Worm (Caenorhabditis elegans) whole organism, early embryonic: ENCODE measurements around the gene srd-29.

Source experiments
- B0310.2 ChIP-seq: sonication (generic microtip); optimal IDR thresholded peaks from 2 replicates; lab custom pipeline; 2016; ENCODE audit warnings: mild to moderate bottlenecking, missing genetic modification characterization, missing compliant biosample characterization
- F13C5.2 ChIP-seq: sonication (generic microtip); optimal IDR thresholded peaks from 2 replicates; lab custom pipeline; 2017; ENCODE audit warnings: mild to moderate bottlenecking, missing genetic modification characterization, inconsistent platforms, missing compliant biosample characterization
- aly-1 ChIP-seq: sonication (generic microtip); optimal IDR thresholded peaks from 2 replicates; lab custom pipeline; 2016; ENCODE audit warnings: missing genetic modification characterization, missing compliant biosample characterization
- ama-1 ChIP-seq: fragments of 150-350 bp; optimal IDR thresholded peaks from 2 replicates; lab custom pipeline; 2014
- ceh-13 ChIP-seq: fragments of 200-800 bp; sonication (Bioruptor generic); optimal IDR thresholded peaks from 2 replicates; lab custom pipeline; 2018; ENCODE audit warnings: mild to moderate bottlenecking, missing genetic modification characterization, missing compliant biosample characterization
- ceh-36 ChIP-seq: sonication (generic microtip); optimal IDR thresholded peaks from 2 replicates; lab custom pipeline; 2016; ENCODE audit warnings: missing genetic modification characterization, inconsistent platforms, missing compliant biosample characterization
- ets-7 ChIP-seq: sonication (generic microtip); optimal IDR thresholded peaks from 2 replicates; lab custom pipeline; 2016; ENCODE audit warnings: missing genotype, missing genetic modification characterization, missing compliant biosample characterization
- flt-1 ChIP-seq: fragments of 200-800 bp; sonication (Bioruptor generic); IDR thresholded peaks from 2 replicates; pipeline ENCODE4 v1.3.6; 2022; ENCODE audit warnings: missing genetic modification characterization, missing compliant biosample characterization
- hmbx-1 ChIP-seq: sonication (generic microtip); optimal IDR thresholded peaks from 2 replicates; lab custom pipeline; 2016; ENCODE audit warnings: mild to moderate bottlenecking, missing genetic modification characterization, missing compliant biosample characterization
- hmg-4 ChIP-seq: fragments of 200-800 bp; sonication (Bioruptor generic); optimal IDR thresholded peaks from 2 replicates; lab custom pipeline; 2018; ENCODE audit warnings: mild to moderate bottlenecking, missing genetic modification characterization, missing compliant biosample characterization
- hnd-1 ChIP-seq: sonication (generic microtip); optimal IDR thresholded peaks from 2 replicates; lab custom pipeline; 2016; ENCODE audit warnings: missing genetic modification characterization, missing compliant biosample characterization
- pes-1 ChIP-seq: fragments of 200-800 bp; sonication (Bioruptor generic); IDR thresholded peaks from 2 replicates; pipeline ENCODE4 v1.3.6; 2022; ENCODE audit warnings: missing genetic modification reagents, missing genetic modification characterization, missing compliant biosample characterization
- scrt-1 ChIP-seq: fragments of 200-800 bp; sonication (Bioruptor generic); IDR thresholded peaks from 2 replicates; pipeline ENCODE4 v1.3.6; 2022; ENCODE audit warnings: missing genetic modification characterization, missing compliant biosample characterization
- sea-1 ChIP-seq: fragments of 200-800 bp; sonication (Bioruptor generic); conservative IDR thresholded peaks from 2 replicates; pipeline ENCODE4 v1.3.6; 2022; ENCODE audit warnings: missing genetic modification characterization, missing compliant biosample characterization
- tbx-11 ChIP-seq: fragments of 200-800 bp; sonication (Bioruptor generic); IDR thresholded peaks from 2 replicates; pipeline ENCODE4 v1.3.6; 2022; ENCODE audit warnings: missing genetic modification characterization, missing compliant biosample characterization
- tbx-37 ChIP-seq: fragments of 200-800 bp; sonication (Bioruptor generic); conservative IDR thresholded peaks from 2 replicates; pipeline ENCODE4 v1.3.6; 2022; ENCODE audit warnings: missing genetic modification reagents, missing genetic modification characterization, missing compliant biosample characterization
- tra-4 ChIP-seq: sonication (generic microtip); optimal IDR thresholded peaks from 2 replicates; lab custom pipeline; 2017; ENCODE audit warnings: missing genetic modification characterization, missing compliant biosample characterization

The srd-29 gene

ce11 chrV:7603404-7603803 lies 32.2 kb upstream of the srd-29 start, which contains the start of gene C50E3.11:
Gene C50E3.11, minus strand, starts transcription at chrV:7603486.
- TF ChIP-seq B0310.2 (tag; lab: Kevin White, UChicago): no peak
- no peak for TF ChIP-seq aly-1 (tag; lab: Kevin White, UChicago)
- no peak for TF ChIP-seq hnd-1 (tag; lab: Kevin White, UChicago)
- TF ChIP-seq F13C5.2: no peak

ce11 chrV:7604858-7605257 lies 30.7 kb upstream of the srd-29 start, which contains the start of gene clec-213:
Gene clec-213, plus strand, starts transcription at chrV:7605158.
- TF ChIP-seq tbx-37 (no peak), F13C5.2 (no peak), flt-1 (GFP tag; lab: Robert Waterston, UW) (no peak), scrt-1 (no peak), hnd-1 (tag; lab: Kevin White, UChicago) (no peak), ama-1 (no peak), aly-1 (tag; lab: Kevin White, UChicago) (no peak), tbx-11 (GFP tag; lab: Robert Waterston, UW) (no peak), sea-1 (GFP tag; lab: Robert Waterston, UW) (no peak)

- TF ChIP-seq ama-1 (no peak), hmbx-1 (tag; lab: Kevin White, UChicago) (no peak), flt-1 (GFP tag; lab: Robert Waterston, UW) (no peak), ceh-36 (tag; lab: Kevin White, UChicago) (no peak), scrt-1 (no peak), hmg-4 (no peak), ceh-13 (GFP tag; lab: Kevin White, UChicago) (no peak), F13C5.2 (no peak), hnd-1 (tag; lab: Kevin White, UChicago) (no peak), tbx-11 (GFP tag; lab: Robert Waterston, UW) (no peak), tbx-37 (no peak), ets-7 (tag; lab: Kevin White, UChicago) (no peak), sea-1 (GFP tag; lab: Robert Waterston, UW) (no peak), aly-1 (tag; lab: Kevin White, UChicago) (no peak)
These were observed 25.7 kb upstream of the srd-29 start, which contains the start of the genes folt-3 and clec-214 for ce11 chrV:7609698-7610420. Gene folt-3, minus strand, starts transcription at chrV:7609748. Gene clec-214, plus strand, starts transcription at chrV:7610370.

DNA sequence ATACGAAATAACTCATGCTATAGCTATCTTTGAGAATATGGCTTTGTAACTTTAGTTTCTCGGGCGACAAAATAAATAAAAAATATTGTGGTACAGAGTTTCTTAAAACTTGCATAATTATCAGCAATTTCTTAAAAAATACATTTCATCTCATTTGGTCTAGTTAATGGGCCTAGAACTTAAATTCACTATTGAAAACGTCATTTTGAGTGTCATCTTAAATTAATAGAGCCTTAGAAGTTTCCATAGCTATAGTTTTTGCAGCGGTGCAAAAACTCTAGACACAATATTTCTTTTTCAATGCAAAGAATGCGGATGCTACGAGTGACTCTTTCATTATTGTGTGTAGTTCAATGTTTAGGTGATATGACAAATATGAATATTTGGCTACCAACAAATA lies 23.5 kb upstream of the srd-29 start, which contains the start of gene clec-215:
Gene clec-215, plus strand, starts transcription at position 301 of the 400 bp plus-strand sequence.
- no peak for TF ChIP-seq ceh-36 (tag; lab: Kevin White, UChicago)
- TF ChIP-seq scrt-1: no peak
- no peak for TF ChIP-seq hmg-4
- TF ChIP-seq hmbx-1 (tag; lab: Kevin White, UChicago): no peak
- TF ChIP-seq tbx-37: no peak
- no peak for TF ChIP-seq aly-1 (tag; lab: Kevin White, UChicago)

DNA sequence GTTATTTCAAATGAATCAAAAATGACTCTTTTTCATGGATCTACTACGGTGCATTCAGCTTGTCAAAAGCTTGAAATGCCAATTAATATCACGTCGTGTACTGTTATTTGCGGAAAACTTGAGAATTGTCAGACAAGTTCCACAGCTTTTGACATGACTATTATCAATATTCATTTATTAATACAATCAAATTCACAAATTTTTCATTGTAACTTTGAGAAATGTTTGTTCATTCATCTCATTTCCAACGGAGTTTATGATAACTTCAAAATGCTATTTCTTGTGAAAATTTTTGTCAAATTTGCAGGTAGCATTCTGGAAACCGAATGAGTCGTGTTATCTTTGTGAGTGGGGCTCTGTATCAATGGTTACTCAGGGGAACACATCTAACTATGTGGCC lies 17.5 kb upstream of the srd-29 start, which contains the start of gene C50E3.15:
Gene C50E3.15, plus strand, starts transcription at position 301 of the 400 bp plus-strand sequence.
- TF ChIP-seq sea-1 (GFP tag; lab: Robert Waterston, UW) (no peak), hnd-1 (tag; lab: Kevin White, UChicago) (no peak), scrt-1 (no peak), flt-1 (GFP tag; lab: Robert Waterston, UW) (no peak)

ce11 chrV:7622011-7622465 lies 13.5 kb upstream of the srd-29 start, which contains the start of gene C50E3.12:
Gene C50E3.12, minus strand, starts transcription at chrV:7622061.
- no peak for TF ChIP-seq hmg-4
- no peak for TF ChIP-seq hmbx-1 (tag; lab: Kevin White, UChicago)
- no peak for TF ChIP-seq tra-4 (tag; lab: Kevin White, UChicago)
- no peak for TF ChIP-seq flt-1 (GFP tag; lab: Robert Waterston, UW)
- TF ChIP-seq scrt-1: no peak
- no peak for TF ChIP-seq F13C5.2
- TF ChIP-seq hnd-1 (tag; lab: Kevin White, UChicago): no peak
- no peak for TF ChIP-seq sea-1 (GFP tag; lab: Robert Waterston, UW)
- TF ChIP-seq B0310.2 (tag; lab: Kevin White, UChicago): no peak
- no peak for TF ChIP-seq ceh-13 (GFP tag; lab: Kevin White, UChicago)
- TF ChIP-seq tbx-11 (GFP tag; lab: Robert Waterston, UW): no peak
- TF ChIP-seq pes-1 (GFP tag; lab: Robert Waterston, UW): no peak
- no peak for TF ChIP-seq ets-7 (tag; lab: Kevin White, UChicago)

DNA sequence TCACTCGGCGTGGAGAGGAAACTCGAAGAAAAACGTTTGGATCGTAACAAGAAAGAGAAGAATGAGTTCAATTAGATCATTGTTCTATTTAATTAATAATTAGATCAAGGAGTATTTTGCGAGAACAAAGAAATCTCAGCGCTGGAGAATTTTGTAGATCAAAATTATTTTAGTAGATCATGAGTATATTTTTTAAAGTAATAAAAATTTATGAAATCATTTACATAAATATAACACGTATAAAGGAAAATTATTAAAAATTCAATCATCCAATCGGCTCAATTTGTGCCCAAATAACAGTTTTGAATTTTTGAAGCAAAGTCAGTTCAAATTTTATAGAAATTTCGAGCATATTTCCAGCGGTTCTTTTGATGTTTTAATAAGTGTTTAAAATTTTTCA lies 11.4 kb upstream of the srd-29 start, which contains the start of gene C50E3.13:
Gene C50E3.13, minus strand, starts transcription at position 101 of the 400 bp plus-strand sequence.
- no peak for TF ChIP-seq scrt-1
- no peak for TF ChIP-seq tra-4 (tag; lab: Kevin White, UChicago)
- no peak for TF ChIP-seq sea-1 (GFP tag; lab: Robert Waterston, UW)
- no peak for TF ChIP-seq B0310.2 (tag; lab: Kevin White, UChicago)
- TF ChIP-seq pes-1 (GFP tag; lab: Robert Waterston, UW): no peak
- no peak for TF ChIP-seq ets-7 (tag; lab: Kevin White, UChicago)

DNA sequence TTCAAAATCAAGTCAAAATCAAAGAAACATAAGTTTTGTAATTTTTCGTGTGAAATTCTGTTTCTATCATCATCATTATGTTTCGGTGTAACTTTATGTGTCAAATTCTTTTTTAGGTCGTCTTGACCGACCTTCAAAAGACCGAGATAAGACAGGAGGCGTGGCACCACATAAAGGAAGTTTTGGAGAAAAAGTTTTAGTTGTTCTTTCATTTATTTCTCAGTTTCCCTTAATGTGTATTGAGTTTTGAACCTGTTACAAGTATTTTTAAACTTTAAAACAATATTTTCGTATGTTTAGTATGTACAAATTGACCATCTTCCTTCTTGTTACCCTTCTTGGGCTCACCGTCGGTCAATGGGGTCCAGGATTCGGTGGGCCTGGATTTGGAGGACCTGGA lies 10.9 kb upstream of the srd-29 start, which contains the start of gene grsp-4:
Gene grsp-4, plus strand, starts transcription at position 301 of the 400 bp plus-strand sequence.
- TF ChIP-seq F13C5.2 (no peak), scrt-1 (no peak), sea-1 (GFP tag; lab: Robert Waterston, UW) (no peak), hmbx-1 (tag; lab: Kevin White, UChicago) (no peak), B0310.2 (tag; lab: Kevin White, UChicago) (no peak), tbx-37 (no peak), ama-1 (no peak), ets-7 (tag; lab: Kevin White, UChicago) (no peak), tbx-11 (GFP tag; lab: Robert Waterston, UW) (no peak), aly-1 (tag; lab: Kevin White, UChicago) (no peak)
